Worm (Caenorhabditis elegans): Measurements from ENCODE around the gene Y11D7A.19.
"Not testable (repeated sequence)": the region's sequence is repeated elsewhere in the genome, so short reads cannot be mapped to it uniquely, and the experiment has no call there.

DNA sequence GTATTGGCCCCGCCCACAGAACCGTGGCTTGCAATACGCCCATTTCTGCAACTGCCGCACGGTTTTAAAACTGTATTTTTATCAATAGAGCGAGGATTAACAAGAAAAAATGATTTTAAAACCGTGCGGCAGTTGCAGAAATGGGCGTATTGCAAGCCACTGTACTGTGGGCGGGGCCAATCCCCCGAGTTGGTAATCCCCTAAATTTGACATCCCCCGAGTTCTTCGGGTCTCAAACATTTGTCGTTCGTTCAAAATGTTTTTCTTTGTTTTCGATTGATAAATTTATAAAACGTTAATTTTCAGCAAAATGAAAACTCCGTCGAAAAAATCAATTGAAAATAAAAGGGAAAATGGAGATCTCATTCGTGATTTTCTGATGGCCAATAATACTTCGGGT lies 17.1 kb downstream of the Y11D7A.19 start, which contains the start of gene Y11D7A.7:
- not testable (repeated sequence) for TF ChIP-seq tbx-2, snpc-4, nhr-76 (tag; optimal IDR thresholded peaks at IDR 0.05)
